Worm (Caenorhabditis elegans) whole organism, L2 larva: ENCODE results near the gene srh-34.

Source experiments
- C34F6.9 ChIP-seq: fragments of 150-350 bp; optimal IDR thresholded peaks from 2 replicates; lab custom pipeline; 2014; ENCODE audit warnings: missing biosample characterization, missing genetic modification characterization
- ceh-16 ChIP-seq: fragments of 150-350 bp; optimal IDR thresholded peaks from 2 replicates; lab custom pipeline; 2014; ENCODE audit warnings: missing biosample characterization, missing genetic modification characterization

ce11 chrV:440923-441322 is 5.6 kb downstream of the srh-34 start, which contains the start of gene B0554.7:
- no peak for TF ChIP-seq ceh-16 (tag; lab: Kevin White, UChicago)
- TF ChIP-seq C34F6.9 (tag; lab: Kevin White, UChicago): no peak
